Worm (Caenorhabditis elegans) whole organism, L1 larva: ENCODE measurements around the gene F23F12.3.

Experiments
- alr-1 ChIP-seq: fragments of 200-800 bp; sonication (Bioruptor generic); optimal IDR thresholded peaks from 2 replicates; lab custom pipeline; 2018; ENCODE audit warnings: borderline replicate concordance, mild to moderate bottlenecking, missing genetic modification characterization, missing compliant biosample characterization
- elt-3 ChIP-seq, 6 experiments: fragments of 150-350 bp in 1 of 6; sonication (generic microtip); optimal IDR thresholded peaks; 2 replicates each; lab custom pipeline; 2017 to 2018; ENCODE audit warnings: missing biosample characterization in 6 of 6, missing genetic modification characterization in 6 of 6, inconsistent platforms in 1 of 6
- hlh-17 ChIP-seq: fragments of 200-800 bp; sonication (Bioruptor generic); optimal IDR thresholded peaks from 2 replicates; lab custom pipeline; 2018; ENCODE audit warnings: missing genetic modification characterization, mild to moderate bottlenecking, missing compliant biosample characterization, moderate library complexity, borderline replicate concordance
- nhr-85 ChIP-seq: sonication (generic microtip); peaks from one replicate; lab custom pipeline; 2016; ENCODE audit warnings: missing genetic modification characterization, inconsistent platforms, missing compliant biosample characterization
- nhr-90 ChIP-seq: sonication (generic microtip); optimal IDR thresholded peaks from 2 replicates; lab custom pipeline; 2016; ENCODE audit warnings: mild to moderate bottlenecking, missing genetic modification characterization, missing compliant biosample characterization; ENCODE audit not compliant: poor library complexity
- pqm-1 ChIP-seq: sonication (generic microtip); optimal IDR thresholded peaks from 3 replicates; lab custom pipeline; 2017; ENCODE audit warnings: missing biosample characterization, missing genetic modification characterization
- skn-1 ChIP-seq: fragments of 150-350 bp; optimal IDR thresholded peaks from 2 replicates; lab custom pipeline; 2014; ENCODE audit warnings: missing biosample characterization, missing genetic modification characterization
- snpc-4 ChIP-seq: fragments of 150-350 bp; optimal IDR thresholded peaks from 2 replicates; lab custom pipeline; 2014; ENCODE audit warnings: missing biosample characterization, missing genetic modification characterization
- sptf-1 ChIP-seq: fragments of 150-350 bp; optimal IDR thresholded peaks from 2 replicates; lab custom pipeline; 2014; ENCODE audit warnings: missing biosample characterization, missing genetic modification characterization
- unc-62 ChIP-seq: fragments of 150-350 bp; optimal IDR thresholded peaks from 2 replicates; lab custom pipeline; 2014; ENCODE audit warnings: missing biosample characterization, missing genetic modification reagents, missing genetic modification characterization

- TF ChIP-seq hlh-17 (no peak), elt-3 (tag; optimal IDR thresholded peaks at IDR 0.05; lab: Kevin White, UChicago) (no peak), skn-1 (tag; lab: Kevin White, UChicago) (no peak), pqm-1 (tag; lab: Kevin White, UChicago) (no peak), nhr-90 (no peak), unc-62 (no peak), nhr-85 (tag; lab: Kevin White, UChicago) (no peak), alr-1 (tag; lab: Kevin White, UChicago) (no peak), sptf-1 (tag; lab: Kevin White, UChicago) (no peak), snpc-4 (tag; lab: Kevin White, UChicago) (no peak)
Measured at ce11 chrIII:6531099-6531498, 30.8 kb downstream of the F23F12.3 start, which contains the start of gene C09E7.11.
